Worm (Caenorhabditis elegans): ENCODE results near the gene Y41C4A.21.

The Y41C4A.21 gene

ce11 chrIII:11684770-11685169 lies 47.4 kb upstream of the Y41C4A.21 start (continued):
- no peak for TF ChIP-seq Y116A8C.19 (tag; optimal IDR thresholded peaks at IDR 0.05; ENCODE audit: borderline replicate concordance)
- TF ChIP-seq pax-3 (tag; optimal IDR thresholded peaks at IDR 0.05): no peak
- no peak for TF ChIP-seq sup-37 (GFP tag; optimal IDR thresholded peaks at IDR 0.05)
- peak; percentile 29 for TF ChIP-seq blmp-1 (tag; optimal IDR thresholded peaks at IDR 0.05)
- peak; percentile 71 for TF ChIP-seq elt-2 (tag; optimal IDR thresholded peaks at IDR 0.05)
- no peak for TF ChIP-seq nhr-28 (tag; optimal IDR thresholded peaks at IDR 0.05)
- TF ChIP-seq C04F5.9 (tag; optimal IDR thresholded peaks at IDR 0.05): no peak
- TF ChIP-seq nhr-237 (tag; optimal IDR thresholded peaks at IDR 0.05): no peak
- TF ChIP-seq hlh-17 (GFP tag; optimal IDR thresholded peaks at IDR 0.05; ENCODE audit: borderline replicate concordance): no peak
- no peak for TF ChIP-seq mep-1 (tag; optimal IDR thresholded peaks at IDR 0.05)
- no peak for TF ChIP-seq vab-15 (tag; optimal IDR thresholded peaks at IDR 0.05)
- TF ChIP-seq nhr-90 (tag; optimal IDR thresholded peaks at IDR 0.05; ENCODE audit: poor library complexity): peak; percentile 5
- no peak for TF ChIP-seq fos-1 (tag; optimal IDR thresholded peaks at IDR 0.05)
- no peak for TF ChIP-seq sox-4 (tag; optimal IDR thresholded peaks at IDR 0.05)
- TF ChIP-seq tlp-1 (tag; optimal IDR thresholded peaks at IDR 0.05): no peak
- TF ChIP-seq ceh-63 (GFP tag; optimal IDR thresholded peaks at IDR 0.05): no peak
- peak in 1 of 2 experiments; percentile 1 for TF ChIP-seq lsy-2 (tag; optimal IDR thresholded peaks at IDR 0.05)
- TF ChIP-seq mdl-1 (tag; optimal IDR thresholded peaks at IDR 0.05): no peak
- peak; percentile 37 for TF ChIP-seq nhr-71 (tag; optimal IDR thresholded peaks at IDR 0.05)
- no peak for TF ChIP-seq nhr-76 (tag; optimal IDR thresholded peaks at IDR 0.05)
- TF ChIP-seq aha-1 (tag; optimal IDR thresholded peaks at IDR 0.05): no peak
- peak in 1 of 2 experiments; percentile 49 for TF ChIP-seq lin-35 (GFP tag; optimal IDR thresholded peaks at IDR 0.05)
- TF ChIP-seq nhr-77 (tag; optimal IDR thresholded peaks at IDR 0.05): peak; percentile 3
- TF ChIP-seq ceh-8 (GFP tag; optimal IDR thresholded peaks at IDR 0.05): no peak
- no peak for TF ChIP-seq ceh-88 (GFP tag; IDR thresholded peaks at IDR 0.05)
- TF ChIP-seq fkh-8 (tag; optimal IDR thresholded peaks at IDR 0.05): peak; percentile 22
- no peak for TF ChIP-seq snpc-4 (tag; optimal IDR thresholded peaks at IDR 0.05)
- no peak for TF ChIP-seq pag-3 (tag; optimal IDR thresholded peaks at IDR 0.05; ENCODE audit: borderline replicate concordance, insufficient read depth)
- no peak for TF ChIP-seq tbx-2 (tag; optimal IDR thresholded peaks at IDR 0.05)
- no peak for TF ChIP-seq egl-13 (tag; optimal IDR thresholded peaks at IDR 0.05)

- TF ChIP-seq fkh-10 (GFP tag; optimal IDR thresholded peaks at IDR 0.05) (no peak), nhr-85 (tag) (peak; percentile 91), aha-1 (tag; optimal IDR thresholded peaks at IDR 0.05) (no peak), blmp-1 (tag; optimal IDR thresholded peaks at IDR 0.05) (peak; percentile 73), xbp-1 (tag; optimal IDR thresholded peaks at IDR 0.05) (peak; percentile 33), skn-1 (tag; optimal IDR thresholded peaks at IDR 0.05) (peak; percentile 45), egl-27 (tag; optimal IDR thresholded peaks at IDR 0.05) (peak in 1 of 2 experiments; percentile 33), efl-3 (GFP tag; optimal IDR thresholded peaks at IDR 0.05) (no peak), nhr-90 (tag; optimal IDR thresholded peaks at IDR 0.05; ENCODE audit: poor library complexity) (peak; percentile 66), nhr-20 (tag; optimal IDR thresholded peaks at IDR 0.05) (peak; percentile 77), swsn-7 (tag; optimal IDR thresholded peaks at IDR 0.05) (peak; percentile 26), lsy-2 (tag; optimal IDR thresholded peaks at IDR 0.05) (peak; percentile 8 to 79), nhr-71 (tag; optimal IDR thresholded peaks at IDR 0.05) (peak; percentile 79), tbx-2 (tag; optimal IDR thresholded peaks at IDR 0.05) (peak; percentile 68), elt-2 (tag; optimal IDR thresholded peaks at IDR 0.05) (peak; percentile 78), pax-3 (tag; optimal IDR thresholded peaks at IDR 0.05) (peak; percentile 21), nhr-237 (tag; optimal IDR thresholded peaks at IDR 0.05) (no peak), jun-1 (tag; optimal IDR thresholded peaks at IDR 0.05) (peak; percentile 59), C34B4.2 (tag; optimal IDR thresholded peaks at IDR 0.05) (no peak), lin-35 (GFP tag; optimal IDR thresholded peaks at IDR 0.05) (peak in 1 of 2 experiments; percentile 80), rnt-1 (tag; optimal IDR thresholded peaks at IDR 0.05) (peak; percentile 27), mef-2 (tag; optimal IDR thresholded peaks at IDR 0.05) (no peak), nhr-11 (tag; optimal IDR thresholded peaks at IDR 0.05) (no peak), elt-3 (tag; optimal IDR thresholded peaks at IDR 0.05) (peak in 4 of 6 experiments; percentile 35 to 95 (median 82)), nhr-19 (GFP tag; conservative IDR thresholded peaks at IDR 0.05) (peak; percentile 52), lin-14 (GFP tag; optimal IDR thresholded peaks at IDR 0.05) (peak; percentile 83), dpl-1 (GFP tag; optimal IDR thresholded peaks at IDR 0.05) (peak; percentile 11 to 17 (median 16)), fkh-4 (tag; optimal IDR thresholded peaks at IDR 0.05; ENCODE audit: borderline replicate concordance) (no peak), mep-1 (tag; optimal IDR thresholded peaks at IDR 0.05) (peak; percentile 37), nhr-47 (tag; optimal IDR thresholded peaks at IDR 0.05) (peak; percentile 54), snu-23 (GFP tag; optimal IDR thresholded peaks at IDR 0.05) (peak; percentile 78)
Measured at ce11 chrIII:11689303-11689702, 42.9 kb upstream of the Y41C4A.21 start.

All from whole organism, L1 larva.